Fruit fly (Drosophila melanogaster) whole organism, embryonic: ENCODE results near the gene Hr78.
A peak's percentile ranks its signal among the peaks of the same experiment; 100 is the strongest.

Experiments used
- CG10979 ChIP-seq: fragments of 200-800 bp; sonication (Bioruptor generic); optimal IDR thresholded peaks from 2 replicates; lab custom pipeline; 2018; ENCODE audit warnings: missing biosample characterization, mild to moderate bottlenecking, missing genetic modification characterization, moderate library complexity
- CG11560 ChIP-seq: fragments of 200-800 bp; sonication (Bioruptor generic); IDR thresholded peaks from 3 replicates; pipeline ENCODE4 v1.3.6; 2022; ENCODE audit warnings: missing biosample characterization, missing genetic modification characterization
- CG15073 ChIP-seq: fragments of 200-800 bp; sonication (Bioruptor generic); optimal IDR thresholded peaks from 2 replicates; lab custom pipeline; 2016; ENCODE audit warnings: missing biosample characterization, missing genetic modification characterization
- CG1529 ChIP-seq: fragments of 200-800 bp; sonication (Bioruptor generic); optimal IDR thresholded peaks from 3 replicates; lab custom pipeline; 2018; ENCODE audit warnings: missing biosample characterization, missing genetic modification characterization
- CG15479 ChIP-seq: fragments of 200-800 bp; sonication (Bioruptor generic); optimal IDR thresholded peaks from 3 replicates; lab custom pipeline; 2019; ENCODE audit warnings: missing biosample characterization, mild to moderate bottlenecking, missing genetic modification characterization, moderate library complexity
- CG17361 ChIP-seq: fragments of 200-800 bp; sonication (Bioruptor generic); IDR thresholded peaks from 3 replicates; pipeline ENCODE4 v1.3.6; 2022; ENCODE audit warnings: missing biosample characterization, missing genetic modification characterization
- CG18262 ChIP-seq: fragments of 200-800 bp; optimal IDR thresholded peaks from 3 replicates; lab custom pipeline; 2019; ENCODE audit warnings: missing biosample characterization, mild to moderate bottlenecking, missing genetic modification characterization, moderate library complexity
- CG2199 ChIP-seq: fragments of 200-800 bp; sonication (Bioruptor generic); IDR thresholded peaks from 3 replicates; pipeline ENCODE4 v1.3.6; 2022; ENCODE audit warnings: missing biosample characterization, missing genetic modification characterization
- CG2202 ChIP-seq: fragments of 200-800 bp; sonication (Bioruptor generic); optimal IDR thresholded peaks from 2 replicates; lab custom pipeline; 2018; ENCODE audit warnings: missing biosample characterization, mild to moderate bottlenecking, missing genetic modification characterization
- CG2678 ChIP-seq: fragments of 200-800 bp; sonication (Bioruptor generic); optimal IDR thresholded peaks from 3 replicates; lab custom pipeline; 2019; ENCODE audit warnings: missing biosample characterization, mild to moderate bottlenecking, missing genetic modification characterization, moderate library complexity
- CG31441 ChIP-seq: fragments of 200-800 bp; sonication (Bioruptor generic); IDR thresholded peaks from 2 replicates; pipeline ENCODE4 v1.3.6; 2022; ENCODE audit warnings: missing biosample characterization, missing genetic modification characterization
- CG43689 ChIP-seq: fragments of 200-800 bp; sonication (Bioruptor generic); IDR thresholded peaks from 2 replicates; pipeline ENCODE4 v1.3.6; 2022; ENCODE audit warnings: missing biosample characterization, missing genetic modification characterization
- CG6689 ChIP-seq: fragments of 200-800 bp; sonication (Bioruptor generic); IDR thresholded peaks from 2 replicates; pipeline ENCODE4 v1.3.6; 2022; ENCODE audit warnings: missing biosample characterization, missing genetic modification characterization
- CG6765 ChIP-seq: fragments of 200-800 bp; sonication (Bioruptor generic); optimal IDR thresholded peaks from 3 replicates; lab custom pipeline; 2017; ENCODE audit warnings: missing biosample characterization, mild to moderate bottlenecking, missing genetic modification characterization
- CG7372 ChIP-seq: fragments of 200-800 bp; sonication (Bioruptor generic); IDR thresholded peaks from 2 replicates; pipeline ENCODE4 v1.3.6; 2022; ENCODE audit warnings: missing biosample characterization, missing genetic modification characterization
- CG9817 ChIP-seq: fragments of 200-800 bp; sonication (Bioruptor generic); optimal IDR thresholded peaks from 2 replicates; lab custom pipeline; 2018; ENCODE audit warnings: missing biosample characterization, mild to moderate bottlenecking, missing genetic modification characterization, moderate library complexity
- D ChIP-seq, 2 experiments: fragments of 200-800 bp in 1 of 2; fragments of >200 bp in 1 of 2; sonication (Bioruptor generic) in 1 of 2; optimal IDR thresholded peaks; 2 replicates in 1 of 2; 3 replicates in 1 of 2; lab custom pipeline; 2017; ENCODE audit warnings: mild to moderate bottlenecking in 1 of 2, missing biosample characterization in 1 of 2, missing genetic modification characterization in 1 of 2, missing genetic modification reagents in 1 of 2
- D19B ChIP-seq: fragments of 200-800 bp; sonication (Bioruptor generic); optimal IDR thresholded peaks from 2 replicates; lab custom pipeline; 2017; ENCODE audit warnings: missing biosample characterization, mild to moderate bottlenecking, missing genetic modification characterization
- Dek ChIP-seq: fragments of 200-800 bp; sonication (Bioruptor generic); optimal IDR thresholded peaks from 3 replicates; lab custom pipeline; 2019; ENCODE audit warnings: missing biosample characterization, mild to moderate bottlenecking, missing genetic modification characterization, moderate library complexity
- Ets65A ChIP-seq: fragments of 200-800 bp; sonication (Bioruptor generic); peaks from one replicate; lab custom pipeline; 2016; ENCODE audit warnings: missing biosample characterization, missing genetic modification characterization
- Hr78 ChIP-seq, 2 experiments: fragments of 200-800 bp in 1 of 2; fragments of >200 bp in 1 of 2; sonication (Bioruptor generic) in 1 of 2; optimal IDR thresholded peaks; 2 replicates each; lab custom pipeline; 2017 to 2019; ENCODE audit warnings: missing biosample characterization in 2 of 2, missing genetic modification characterization in 2 of 2, mild to moderate bottlenecking in 1 of 2, moderate library complexity in 1 of 2
- Oaz ChIP-seq: fragments of 200-800 bp; sonication (Bioruptor generic); IDR thresholded peaks from 2 replicates; pipeline ENCODE4 v1.3.6; 2022; ENCODE audit warnings: missing biosample characterization, missing genetic modification characterization
- Ptx1 ChIP-seq: fragments of 200-800 bp; sonication (Bioruptor generic); IDR thresholded peaks from 2 replicates; pipeline ENCODE4 v1.3.6; 2022; ENCODE audit warnings: missing biosample characterization, missing genetic modification characterization
- Sox100B ChIP-seq: fragments of 200-800 bp; sonication (Bioruptor generic); optimal IDR thresholded peaks from 3 replicates; lab custom pipeline; 2018; ENCODE audit warnings: missing biosample characterization, mild to moderate bottlenecking, missing genetic modification characterization
- Spps ChIP-seq: fragments of 200-800 bp; sonication (Bioruptor generic); optimal IDR thresholded peaks from 2 replicates; lab custom pipeline; 2018; ENCODE audit warnings: missing biosample characterization, mild to moderate bottlenecking, missing genetic modification characterization
- Trl ChIP-seq, 3 experiments: fragments of >200 bp in 2 of 3; fragments of 200-800 bp in 1 of 3; sonication (Bioruptor generic) in 1 of 3; optimal IDR thresholded peaks; 2 replicates in 1 of 3; 3 replicates in 2 of 3; lab custom pipeline; 2016 to 2017; ENCODE audit warnings: missing biosample characterization in 1 of 3, missing genetic modification characterization in 1 of 3
- Vsx1 ChIP-seq: fragments of 200-800 bp; sonication (Bioruptor generic); optimal IDR thresholded peaks from 2 replicates; lab custom pipeline; 2017; ENCODE audit warnings: missing biosample characterization, mild to moderate bottlenecking, missing genetic modification characterization, missing genetic modification reagents
- abd-A ChIP-seq: fragments of 200-800 bp; sonication (Bioruptor generic); optimal IDR thresholded peaks from 3 replicates; lab custom pipeline; 2019; ENCODE audit warnings: missing biosample characterization, mild to moderate bottlenecking, missing genetic modification characterization, moderate library complexity
- amos ChIP-seq: fragments of 200-800 bp; sonication (Bioruptor generic); IDR thresholded peaks from 2 replicates; pipeline ENCODE4 v1.3.6; 2022; ENCODE audit warnings: missing biosample characterization, missing genetic modification characterization; ENCODE audit not compliant: partially characterized antibody
- bbx ChIP-seq: fragments of 200-800 bp; sonication (Bioruptor generic); IDR thresholded peaks from 2 replicates; pipeline ENCODE4 v1.3.6; 2022; ENCODE audit warnings: missing biosample characterization, missing genetic modification characterization; ENCODE audit not compliant: partially characterized antibody
- bigmax ChIP-seq: fragments of 200-800 bp; sonication (Bioruptor generic); optimal IDR thresholded peaks from 2 replicates; lab custom pipeline; 2018; ENCODE audit warnings: missing biosample characterization, mild to moderate bottlenecking, missing genetic modification characterization
- bowl ChIP-seq: fragments of 200-800 bp; sonication (Bioruptor generic); IDR thresholded peaks from 2 replicates; pipeline ENCODE4 v1.3.6; 2022; ENCODE audit warnings: missing biosample characterization, missing genetic modification characterization
- cato ChIP-seq: fragments of 200-800 bp; sonication (Bioruptor generic); optimal IDR thresholded peaks from 2 replicates; lab custom pipeline; 2016; ENCODE audit warnings: missing biosample characterization, missing genetic modification characterization, borderline replicate concordance
- chm ChIP-seq: fragments of 200-800 bp; sonication (Bioruptor generic); IDR thresholded peaks from 2 replicates; pipeline ENCODE4 v1.3.6; 2022; ENCODE audit warnings: missing biosample characterization, missing genetic modification characterization
- dmrt11E ChIP-seq: fragments of 200-800 bp; sonication (Bioruptor generic); optimal IDR thresholded peaks from 3 replicates; lab custom pipeline; 2018; ENCODE audit warnings: missing biosample characterization, mild to moderate bottlenecking, missing genetic modification characterization, moderate library complexity
- emc ChIP-seq: fragments of 200-800 bp; sonication (Bioruptor generic); optimal IDR thresholded peaks from 2 replicates; lab custom pipeline; 2016; ENCODE audit warnings: missing biosample characterization, missing genetic modification characterization
- ewg ChIP-seq: fragments of 200-800 bp; sonication (Bioruptor generic); optimal IDR thresholded peaks from 3 replicates; lab custom pipeline; 2017; ENCODE audit warnings: mild to moderate bottlenecking, missing biosample characterization, missing genetic modification reagents, missing genetic modification characterization
- gem ChIP-seq: fragments of 200-800 bp; sonication (Bioruptor generic); optimal IDR thresholded peaks from 2 replicates; lab custom pipeline; 2019; ENCODE audit warnings: missing biosample characterization, mild to moderate bottlenecking, missing genetic modification characterization, moderate library complexity
- hkb ChIP-seq, 2 experiments: fragments of 200-800 bp in 1 of 2; fragments of >200 bp in 1 of 2; sonication (Bioruptor generic) in 1 of 2; IDR thresholded peaks in 1 of 2; optimal IDR thresholded peaks in 1 of 2; 2 replicates each; pipeline versions ENCODE4 v1.3.6 to Lab custom; 2017 to 2022; ENCODE audit warnings: missing biosample characterization in 1 of 2, missing genetic modification characterization in 1 of 2
- kni ChIP-seq: fragments of 200-800 bp; sonication (Bioruptor generic); optimal IDR thresholded peaks from 3 replicates; lab custom pipeline; 2017; ENCODE audit warnings: mild to moderate bottlenecking, missing biosample characterization, missing genetic modification reagents, missing genetic modification characterization
- lola ChIP-seq, 3 experiments: fragments of >200 bp in 2 of 3; fragments of 200-800 bp in 1 of 3; sonication (Bioruptor generic) in 1 of 3; optimal IDR thresholded peaks; 2 replicates each; lab custom pipeline; 2017 to 2019; ENCODE audit warnings: missing biosample characterization in 3 of 3, missing genetic modification characterization in 3 of 3, mild to moderate bottlenecking in 1 of 3, moderate library complexity in 1 of 3
- otp ChIP-seq: fragments of 200-800 bp; sonication (Bioruptor generic); IDR thresholded peaks from 3 replicates; pipeline ENCODE4, ENCODE4 v1.3.6; 2022; ENCODE audit warnings: missing biosample characterization, missing genetic modification characterization
- pzg ChIP-seq: fragments of 200-800 bp; sonication (Bioruptor generic); optimal IDR thresholded peaks from 3 replicates; lab custom pipeline; 2018; ENCODE audit warnings: missing biosample characterization, mild to moderate bottlenecking, missing genetic modification characterization, moderate library complexity
- row ChIP-seq: fragments of 200-800 bp; sonication (Bioruptor generic); IDR thresholded peaks from 3 replicates; pipeline ENCODE4 v1.3.6; 2022; ENCODE audit warnings: missing biosample characterization, missing genetic modification characterization
- sens ChIP-seq: fragments of 200-800 bp; sonication (Bioruptor generic); peaks from one replicate; lab custom pipeline; 2016; ENCODE audit warnings: missing biosample characterization, missing genetic modification characterization
- yki ChIP-seq: fragments of >200 bp; optimal IDR thresholded peaks from 3 replicates; lab custom pipeline; 2018

The Hr78 gene

DNA sequence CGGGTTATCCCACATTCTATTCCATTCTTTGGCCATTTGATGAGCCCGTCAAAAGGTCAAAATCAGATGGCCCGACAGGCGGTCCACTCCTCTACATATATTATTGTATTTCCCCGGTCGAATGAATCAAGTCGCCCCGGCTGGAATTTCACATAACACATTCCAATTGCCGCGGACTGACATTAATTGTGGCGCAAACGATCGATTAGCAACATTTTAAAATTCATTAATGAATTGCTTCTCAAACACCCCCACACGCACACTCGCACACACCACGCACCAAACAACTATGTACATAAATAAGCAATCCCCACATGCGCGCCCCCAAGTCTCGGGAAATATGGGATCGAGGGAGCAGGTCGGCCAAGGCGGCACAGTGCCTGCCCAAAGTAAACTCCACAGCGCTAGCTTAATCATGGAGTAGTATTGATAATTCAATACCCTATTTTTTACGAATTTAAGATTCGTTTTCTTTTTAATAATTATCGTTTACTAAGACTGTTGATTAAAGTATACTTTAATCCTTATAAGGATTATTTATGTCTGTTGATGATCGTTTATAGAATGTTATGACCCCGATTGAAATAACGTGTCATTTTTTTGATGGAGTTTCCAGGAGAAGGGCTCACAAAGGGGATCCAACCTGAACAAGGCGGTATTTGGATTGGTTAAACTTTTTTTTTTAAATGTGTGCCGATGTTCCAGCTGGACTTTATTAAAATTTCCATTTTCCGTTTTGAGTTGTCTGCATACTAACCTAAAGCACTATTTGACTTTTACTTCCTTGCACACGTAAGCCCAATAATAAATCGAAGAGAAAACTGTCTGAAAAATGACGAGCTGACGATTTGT lies 31.8 kb downstream of the Hr78 start (continued):
- TF ChIP-seq CG10979 (tag; lab: Kevin White, UChicago): peak; percentile 31
- 0 out of 3 replicates have a peak, but pooled peaks have one; percentile 12 for TF ChIP-seq row
- no peak for TF ChIP-seq Spps (tag; lab: Kevin White, UChicago)
- peak; percentile 63 for TF ChIP-seq abd-A (tag; lab: Kevin White, UChicago)
- TF ChIP-seq sens (GFP tag; lab: Kevin White, UChicago): peak; percentile 86
- TF ChIP-seq CG31441 (GFP tag; lab: Robert Waterston, UW): 0 out of 2 replicates have a peak, but pooled peaks have one; percentile 20
- TF ChIP-seq D (optimal IDR thresholded peaks at IDR 0.05; lab: Kevin White, UChicago): no peak
- peak; percentile 17 for TF ChIP-seq D (GFP tag; optimal IDR thresholded peaks at IDR 0.05; lab: Kevin White, UChicago)
- TF ChIP-seq CG6689: no peak
- TF ChIP-seq hkb (optimal IDR thresholded peaks at IDR 0.05; lab: Kevin White, UChicago): no peak
- no peak for TF ChIP-seq hkb (GFP tag; IDR thresholded peaks at IDR 0.05; lab: Robert Waterston, UW)
- TF ChIP-seq otp (GFP tag; lab: Robert Waterston, UW): no peak
- 0 out of 3 replicates have a peak, but pooled peaks have one; percentile 61 for TF ChIP-seq CG2199 (GFP tag; lab: Robert Waterston, UW)
- TF ChIP-seq emc (GFP tag; lab: Kevin White, UChicago): no peak
- no peak for TF ChIP-seq Trl (optimal IDR thresholded peaks at IDR 0.05; lab: Kevin White, UChicago)
- TF ChIP-seq Trl (GFP tag; optimal IDR thresholded peaks at IDR 0.05; lab: Kevin White, UChicago): no peak
- TF ChIP-seq amos: no peak
- TF ChIP-seq chm: no peak
- peak; percentile 61; the same call in 1 of the 3 replicates for TF ChIP-seq CG17361 (GFP tag; lab: Robert Waterston, UW)
- peak; percentile 2 for TF ChIP-seq dmrt11E (tag; lab: Kevin White, UChicago)
- no peak for TF ChIP-seq cato (GFP tag; lab: Kevin White, UChicago)
- no peak for TF ChIP-seq bigmax (GFP tag; lab: Kevin White, UChicago)
- TF ChIP-seq Ptx1 (GFP tag; lab: Robert Waterston, UW): 0 out of 2 replicates have a peak, but pooled peaks have one; percentile 10
- peak; percentile 33 for TF ChIP-seq Sox100B (GFP tag; lab: Kevin White, UChicago)
- peak; percentile 17 for TF ChIP-seq gem (tag; lab: Kevin White, UChicago)
- no peak for TF ChIP-seq bowl (GFP tag; lab: Robert Waterston, UW)
- no peak for TF ChIP-seq Dek (tag; lab: Kevin White, UChicago)
- TF ChIP-seq Hr78 (GFP tag; optimal IDR thresholded peaks at IDR 0.05; lab: Kevin White, UChicago): peak in 1 of 2 experiments; percentile 33
- peak; percentile 42 for TF ChIP-seq Ets65A (GFP tag; lab: Kevin White, UChicago)
- TF ChIP-seq D19B (GFP tag; lab: Kevin White, UChicago): no peak
- no peak for TF ChIP-seq CG9817
- TF ChIP-seq CG6765: no peak
- peak in 1 of 3 experiments; percentile 26 for TF ChIP-seq lola (GFP tag; optimal IDR thresholded peaks at IDR 0.05; lab: Kevin White, UChicago)
- peak; percentile 64 for TF ChIP-seq CG18262 (tag; lab: Kevin White, UChicago)
- TF ChIP-seq, all 482 proteins: peak for 23

- TF ChIP-seq CG1529 (GFP tag; lab: Kevin White, UChicago) (peak; percentile 81), pzg (no peak), CG2202 (peak; percentile 96), CG15073 (GFP tag; lab: Kevin White, UChicago) (no peak), CG15479 (peak; percentile 91), dmrt11E (tag; lab: Kevin White, UChicago) (peak; percentile 97), yki (no peak), CG7372 (GFP tag; lab: Robert Waterston, UW) (peak; percentile 32; the same call in 1 of the 2 replicates), Hr78 (GFP tag; optimal IDR thresholded peaks at IDR 0.05; lab: Kevin White, UChicago) (peak in 1 of 2 experiments; percentile 61), kni (GFP tag; lab: Kevin White, UChicago) (peak; percentile 67), Vsx1 (GFP tag; lab: Kevin White, UChicago) (peak; percentile 85), ewg (GFP tag; lab: Kevin White, UChicago) (peak; percentile 46), Oaz (GFP tag; lab: Robert Waterston, UW) (no peak), bbx (no peak), row (no peak), CG11560 (tag; lab: Robert Waterston, UW) (no peak), CG2678 (peak; percentile 68), CG43689 (GFP tag; lab: Robert Waterston, UW) (no peak)
These were observed 33.1 kb downstream of the Hr78 start for dm6 chr3L:21464240-21464639.
